Fruit fly (Drosophila melanogaster) Kc167 (cell line): ENCODE measurements around the gene SF1.

Source experiments
- Myc ChIP-seq: fragments of >200 bp; optimal IDR thresholded peaks from 2 replicates; lab custom pipeline; 2017; ENCODE audit warnings: missing external identifiers
- Sin3A ChIP-seq: fragments of >200 bp; optimal IDR thresholded peaks from 2 replicates; lab custom pipeline; 2018; ENCODE audit warnings: missing external identifiers
- h ChIP-seq: fragments of >200 bp; optimal IDR thresholded peaks from 3 replicates; lab custom pipeline; 2018; ENCODE audit warnings: missing external identifiers
- insv ChIP-seq: fragments of >200 bp; optimal IDR thresholded peaks from 3 replicates; lab custom pipeline; 2018; ENCODE audit warnings: missing external identifiers
- psq ChIP-seq: fragments of >200 bp; optimal IDR thresholded peaks from 2 replicates; lab custom pipeline; 2017; ENCODE audit warnings: missing external identifiers
- ttk ChIP-seq: sonication (Bioruptor generic); optimal IDR thresholded peaks from 2 replicates; lab custom pipeline; 2017; ENCODE audit warnings: missing external identifiers

The SF1 gene

dm6 chr3R:17539789-17540496 is at the start of gene SF1:
Gene SF1, plus strand, starts transcription at chr3R:17540421.
- TF ChIP-seq Sin3A (lab: Kevin White, UChicago) (no peak), psq (lab: Kevin White, UChicago) (no peak)

DNA sequence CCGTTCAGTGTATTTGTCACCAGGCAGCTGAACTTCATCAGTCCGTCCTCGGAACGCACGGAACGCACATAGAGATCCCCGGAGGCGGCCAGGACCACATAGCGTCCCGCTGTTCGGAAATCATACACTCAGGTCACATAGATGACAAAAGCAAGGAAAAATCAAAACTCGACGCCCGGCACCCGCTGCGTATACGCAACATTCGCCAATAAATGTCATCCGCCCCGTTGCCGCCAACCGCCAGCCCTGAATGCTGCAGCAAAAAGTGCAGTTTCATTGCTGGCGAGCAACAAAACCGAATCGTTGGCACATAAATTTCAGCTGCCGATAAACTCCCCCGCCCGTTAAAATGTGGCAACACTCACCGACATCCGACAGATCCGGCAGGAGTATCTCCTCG is 48.1 kb upstream of the SF1 start:
- TF ChIP-seq psq (lab: Kevin White, UChicago) (no peak), Sin3A (lab: Kevin White, UChicago) (no peak), ttk (lab: Kevin White, UChicago) (no peak), Myc (lab: Kevin White, UChicago) (no peak), h (lab: Kevin White, UChicago) (no peak), insv (lab: Kevin White, UChicago) (no peak)

dm6 chr3R:17501108-17501507 is 39.1 kb upstream of the SF1 start:
- no peak for TF ChIP-seq h (lab: Kevin White, UChicago)
- no peak for TF ChIP-seq psq (lab: Kevin White, UChicago)
- TF ChIP-seq ttk (lab: Kevin White, UChicago), result no peak
- TF ChIP-seq Sin3A (lab: Kevin White, UChicago), result no peak
- TF ChIP-seq insv (lab: Kevin White, UChicago), result no peak
- TF ChIP-seq Myc (lab: Kevin White, UChicago), result no peak

DNA sequence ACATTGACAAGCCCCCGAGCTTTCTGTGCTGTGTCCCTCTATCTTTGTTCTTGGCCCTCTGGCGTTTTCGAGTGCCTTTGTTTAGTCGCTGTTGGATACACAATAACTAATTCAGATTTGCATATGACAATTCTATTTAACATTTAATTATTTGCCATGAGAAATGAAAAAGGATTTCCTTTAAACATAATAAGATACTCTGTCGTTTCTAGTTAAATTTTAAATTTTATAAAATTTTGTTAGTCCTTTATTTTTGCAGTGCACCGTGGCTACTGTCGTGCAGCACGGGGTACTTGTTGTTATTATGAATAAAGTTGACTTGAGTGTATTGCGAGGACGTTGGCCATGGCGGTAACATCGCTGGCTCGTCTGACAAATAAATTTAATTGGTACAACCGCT is 37.4 kb upstream of the SF1 start:
- TF ChIP-seq Myc (lab: Kevin White, UChicago), result no peak
- TF ChIP-seq insv (lab: Kevin White, UChicago), result no peak
- TF ChIP-seq h (lab: Kevin White, UChicago), result no peak
- TF ChIP-seq ttk (lab: Kevin White, UChicago), result no peak
- no peak for TF ChIP-seq Sin3A (lab: Kevin White, UChicago)
- TF ChIP-seq psq (lab: Kevin White, UChicago), result no peak

- TF ChIP-seq ttk (lab: Kevin White, UChicago) (no peak), psq (lab: Kevin White, UChicago) (no peak), h (lab: Kevin White, UChicago) (no peak), insv (lab: Kevin White, UChicago) (no peak), Myc (lab: Kevin White, UChicago) (no peak), Sin3A (lab: Kevin White, UChicago) (no peak)
Observed at dm6 chr3R:17505599-17505998, 34.6 kb upstream of the SF1 start, which contains the start of gene Dscam3. Gene Dscam3, minus strand, starts transcription at chr3R:17505667.

DNA sequence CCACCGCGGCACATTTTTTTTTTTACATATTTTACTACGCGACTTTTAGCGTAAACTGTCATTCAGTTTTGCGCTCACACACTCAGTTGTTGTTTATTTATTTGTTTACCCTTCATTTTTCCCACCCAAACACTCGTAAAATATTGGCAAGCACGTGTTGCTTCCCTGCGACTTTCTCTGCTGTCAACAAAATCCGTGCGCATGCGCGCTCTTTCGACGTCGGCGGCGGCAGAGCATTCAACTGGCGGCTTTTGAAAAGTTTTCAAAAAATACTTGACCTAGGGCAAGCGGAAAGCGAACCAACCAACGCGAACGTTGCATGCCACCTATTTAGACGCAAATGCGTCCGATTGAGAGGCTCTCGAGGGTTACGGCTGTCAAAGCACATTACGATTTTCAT is 33.4 kb upstream of the SF1 start:
- TF ChIP-seq ttk (lab: Kevin White, UChicago) (no peak), insv (lab: Kevin White, UChicago) (no peak), psq (lab: Kevin White, UChicago) (no peak), h (lab: Kevin White, UChicago) (no peak), Myc (lab: Kevin White, UChicago) (no peak), Sin3A (lab: Kevin White, UChicago) (no peak)

DNA sequence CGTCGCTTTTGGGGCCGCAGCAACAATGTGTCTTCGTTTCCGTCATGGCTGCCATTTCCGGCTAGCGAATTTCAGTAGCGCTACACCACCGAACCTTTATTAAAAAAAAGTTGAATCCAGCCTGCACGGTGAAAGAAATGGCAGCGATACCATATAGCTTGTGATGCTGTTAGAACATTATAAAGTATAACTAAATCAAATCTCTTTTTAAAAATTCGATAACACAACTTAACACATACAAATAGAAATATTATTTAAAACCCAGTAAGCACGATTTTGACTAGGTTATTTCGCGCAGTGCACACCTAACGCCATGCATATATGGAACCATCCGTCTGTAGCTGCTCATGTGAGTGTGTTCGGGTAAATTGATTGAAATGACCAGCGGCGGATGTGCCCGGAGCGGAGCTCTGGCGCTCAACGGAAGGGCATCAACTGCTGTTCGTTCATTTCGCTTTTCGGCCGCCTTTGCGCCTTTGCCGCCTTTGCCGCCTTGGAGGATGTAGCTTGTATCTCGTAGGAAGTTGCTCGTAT is 14.1 kb upstream of the SF1 start:
- TF ChIP-seq Myc (lab: Kevin White, UChicago) (no peak), insv (lab: Kevin White, UChicago) (no peak), ttk (lab: Kevin White, UChicago) (no peak), psq (lab: Kevin White, UChicago) (no peak), Sin3A (lab: Kevin White, UChicago) (no peak), h (lab: Kevin White, UChicago) (no peak)

dm6 chr3R:17530400-17530799 is 9.8 kb upstream of the SF1 start:
- no peak for TF ChIP-seq insv (lab: Kevin White, UChicago)
- TF ChIP-seq ttk (lab: Kevin White, UChicago), result no peak
- no peak for TF ChIP-seq Sin3A (lab: Kevin White, UChicago)
- no peak for TF ChIP-seq h (lab: Kevin White, UChicago)
- TF ChIP-seq Myc (lab: Kevin White, UChicago), result no peak
- no peak for TF ChIP-seq psq (lab: Kevin White, UChicago)

DNA sequence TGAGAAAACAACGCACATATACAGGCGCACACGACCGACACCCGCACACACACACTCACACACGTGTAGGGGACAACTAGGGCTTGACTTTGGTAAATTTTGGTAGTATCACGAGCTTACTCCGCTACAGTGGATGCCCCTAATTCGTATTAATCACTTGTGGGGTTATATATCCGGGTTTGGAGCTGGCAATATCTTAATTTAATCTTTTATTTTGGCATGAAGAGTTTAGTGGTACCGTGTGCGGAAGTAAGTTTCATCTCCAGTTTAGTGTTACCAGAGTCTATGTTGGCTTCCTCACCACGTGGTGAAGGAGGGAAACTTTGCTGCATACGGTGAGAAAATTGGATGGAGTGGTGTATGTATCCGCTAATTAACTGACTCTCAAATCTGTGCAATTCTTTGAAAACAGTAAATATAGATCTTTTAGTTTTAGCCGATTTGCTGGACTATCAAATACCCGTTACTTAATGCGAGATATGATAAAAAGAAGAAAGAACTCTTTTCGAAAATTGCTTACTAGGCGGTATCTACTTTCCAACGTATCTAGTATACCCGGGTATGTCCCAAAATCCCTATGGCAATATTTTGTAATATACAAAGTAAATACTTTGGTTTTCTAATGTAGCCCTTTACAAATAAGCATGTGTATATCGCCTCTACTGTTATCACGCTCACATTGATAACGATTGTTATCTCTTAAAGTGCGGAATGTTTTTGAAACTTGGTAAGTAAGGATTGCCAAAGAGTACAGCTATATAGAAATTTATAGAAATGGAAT is 5.7 kb upstream of the SF1 start, which contains the start of the genes CG5823 and P5cr-2:
CG5823 (minus strand) TSS at position 263 of the 781 bp plus-strand sequence.
P5cr-2 (plus strand) TSS at position 491 of the 781 bp plus-strand sequence.
- no peak for TF ChIP-seq Myc (lab: Kevin White, UChicago)
- no peak for TF ChIP-seq insv (lab: Kevin White, UChicago)
- TF ChIP-seq ttk (lab: Kevin White, UChicago), result no peak

dm6 chr3R:17535106-17535764 is 5.0 kb upstream of the SF1 start:
- TF ChIP-seq Myc (lab: Kevin White, UChicago) (no peak), psq (lab: Kevin White, UChicago) (no peak), ttk (lab: Kevin White, UChicago) (no peak), Sin3A (lab: Kevin White, UChicago) (no peak), insv (lab: Kevin White, UChicago) (no peak), h (lab: Kevin White, UChicago) (no peak)
